Fruit fly (Drosophila melanogaster): ENCODE results near the gene CG8349.

- TF ChIP-seq ttk (optimal IDR thresholded peaks at IDR 0.05) (no peak), psq (optimal IDR thresholded peaks at IDR 0.05) (no peak)
Observed at dm6 chr2L:8212666-8213270, 2.9 kb upstream of the CG8349 start, which contains the start of the genes CG8372 and CG8360.

All from Kc167 (cell line).